Fruit fly (Drosophila melanogaster) whole organism, wandering third instar larva: ENCODE results near the gene CG5440.

Experiments used
- Abd-B ChIP-seq: fragments of >200 bp; optimal IDR thresholded peaks from 2 replicates; lab custom pipeline; 2017; ENCODE audit warnings: missing biosample characterization, missing genetic modification characterization
- CG9705 ChIP-seq: fragments of 200-800 bp; sonication (Bioruptor generic); optimal IDR thresholded peaks from 2 replicates; lab custom pipeline; 2018; ENCODE audit warnings: missing biosample characterization, mild to moderate bottlenecking, missing genetic modification characterization
- Dfd ChIP-seq: fragments of >200 bp; optimal IDR thresholded peaks from 2 replicates; lab custom pipeline; 2017; ENCODE audit warnings: missing biosample characterization, missing genetic modification characterization
- Dif ChIP-seq: fragments of 200-275, 200-300 bp; sonication (Bioruptor generic); optimal IDR thresholded peaks from 2 replicates; lab custom pipeline; 2018; ENCODE audit warnings: missing biosample characterization, missing genetic modification characterization; ENCODE audit not compliant: partially characterized antibody
- GATAd ChIP-seq: sonication (Bioruptor generic); optimal IDR thresholded peaks from 2 replicates; lab custom pipeline; 2016; ENCODE audit warnings: missing biosample characterization, missing genetic modification characterization
- HLH106 ChIP-seq: fragments of 200-800 bp; optimal IDR thresholded peaks from 3 replicates; lab custom pipeline; 2019; ENCODE audit warnings: missing biosample characterization, mild to moderate bottlenecking, missing genetic modification characterization, moderate library complexity
- Hnf4 ChIP-seq: fragments of 200-800 bp; sonication (Bioruptor generic); optimal IDR thresholded peaks from 2 replicates; lab custom pipeline; 2016; ENCODE audit warnings: missing biosample characterization, mild to moderate bottlenecking, missing genetic modification characterization
- Hr78 ChIP-seq: fragments of >200 bp; optimal IDR thresholded peaks from 2 replicates; lab custom pipeline; 2017; ENCODE audit warnings: missing biosample characterization, missing genetic modification characterization
- Hr83 ChIP-seq: fragments of 200-300 bp; sonication (Bioruptor generic); optimal IDR thresholded peaks from 2 replicates; lab custom pipeline; 2016; ENCODE audit warnings: missing biosample characterization, mild to moderate bottlenecking, missing genetic modification characterization, moderate library complexity; ENCODE audit not compliant: poor library complexity, severe bottlenecking
- Jra ChIP-seq: sonication (Bioruptor generic); optimal IDR thresholded peaks from 2 replicates; lab custom pipeline; 2016; ENCODE audit warnings: missing biosample characterization, missing genetic modification characterization
- Mio ChIP-seq: sonication (Bioruptor generic); optimal IDR thresholded peaks from 2 replicates; lab custom pipeline; 2016; ENCODE audit warnings: missing biosample characterization, missing genetic modification characterization
- Myc ChIP-seq: fragments of >200 bp; optimal IDR thresholded peaks from 2 replicates; lab custom pipeline; 2017
- OdsH ChIP-seq: fragments of 200-800 bp; sonication (Bioruptor generic); optimal IDR thresholded peaks from 2 replicates; lab custom pipeline; 2016; ENCODE audit warnings: missing biosample characterization, mild to moderate bottlenecking, missing genetic modification characterization
- Rel ChIP-seq, 2 experiments: fragments of 200-800 bp; sonication (Bioruptor generic) in 1 of 2; optimal IDR thresholded peaks; 2 replicates in 1 of 2; 3 replicates in 1 of 2; lab custom pipeline; 2016 to 2019; ENCODE audit warnings: mild to moderate bottlenecking in 2 of 2, missing biosample characterization in 2 of 2, missing genetic modification characterization in 2 of 2, moderate library complexity in 1 of 2
- Sp1 ChIP-seq: fragments of 200-800 bp; sonication (Bioruptor generic); optimal IDR thresholded peaks from 3 replicates; lab custom pipeline; 2019; ENCODE audit warnings: missing biosample characterization, mild to moderate bottlenecking, missing genetic modification characterization, moderate library complexity
- Vsx2 ChIP-seq: fragments of 200-300, 225-300 bp; sonication (Bioruptor generic); optimal IDR thresholded peaks from 2 replicates; lab custom pipeline; 2018; ENCODE audit warnings: missing biosample characterization, missing genetic modification characterization; ENCODE audit not compliant: partially characterized antibody
- br ChIP-seq: fragments of 200-800 bp; sonication (Bioruptor generic); optimal IDR thresholded peaks from 2 replicates; lab custom pipeline; 2016; ENCODE audit warnings: missing biosample characterization, missing genetic modification characterization
- brk ChIP-seq: fragments of 200-800 bp; sonication (Bioruptor generic); optimal IDR thresholded peaks from 2 replicates; lab custom pipeline; 2016; ENCODE audit warnings: missing biosample characterization, mild to moderate bottlenecking, missing genetic modification characterization
- dmrt93B ChIP-seq: fragments of 200-800 bp; sonication (Bioruptor generic); optimal IDR thresholded peaks from 2 replicates; lab custom pipeline; 2018; ENCODE audit warnings: missing biosample characterization, mild to moderate bottlenecking, missing genetic modification characterization
- ey ChIP-seq: fragments of 200-800 bp; sonication (Bioruptor generic); optimal IDR thresholded peaks from 2 replicates; lab custom pipeline; 2016; ENCODE audit warnings: missing biosample characterization, missing genetic modification characterization
- foxo ChIP-seq, 2 experiments: fragments of 200-800 bp; sonication (Bioruptor generic); optimal IDR thresholded peaks; 2 replicates in 1 of 2; 3 replicates in 1 of 2; lab custom pipeline; 2016 to 2017; ENCODE audit warnings: missing biosample characterization in 2 of 2, missing genetic modification characterization in 2 of 2
- fru ChIP-seq: fragments of 200-800 bp; sonication (Bioruptor generic); optimal IDR thresholded peaks from 3 replicates; lab custom pipeline; 2016; ENCODE audit warnings: missing biosample characterization, mild to moderate bottlenecking, missing genetic modification characterization
- h ChIP-seq: fragments of 200-800 bp; sonication (Bioruptor generic); optimal IDR thresholded peaks from 3 replicates; lab custom pipeline; 2016; ENCODE audit warnings: missing biosample characterization, mild to moderate bottlenecking, missing genetic modification characterization
- jim ChIP-seq: fragments of 175-275, 200-325 bp; sonication (Bioruptor generic); optimal IDR thresholded peaks from 2 replicates; lab custom pipeline; 2016; ENCODE audit warnings: missing biosample characterization, mild to moderate bottlenecking, missing genetic modification characterization
- lola ChIP-seq: fragments of >200 bp; optimal IDR thresholded peaks from 2 replicates; lab custom pipeline; 2017; ENCODE audit warnings: missing biosample characterization, missing genetic modification characterization
- psq ChIP-seq: fragments of 200-800 bp; sonication (Bioruptor generic); optimal IDR thresholded peaks from 3 replicates; lab custom pipeline; 2017; ENCODE audit warnings: missing biosample characterization, mild to moderate bottlenecking, missing genetic modification characterization, moderate library complexity
- rgr ChIP-seq: fragments of 200-800 bp; sonication (Bioruptor generic); optimal IDR thresholded peaks from 3 replicates; lab custom pipeline; 2016; ENCODE audit warnings: missing biosample characterization, mild to moderate bottlenecking, missing genetic modification characterization
- sage ChIP-seq: fragments of 200-800 bp; sonication (Bioruptor generic); optimal IDR thresholded peaks from 2 replicates; lab custom pipeline; 2016; ENCODE audit warnings: missing biosample characterization, mild to moderate bottlenecking, missing genetic modification characterization
- sv ChIP-seq: fragments of 200-800 bp; sonication (Bioruptor generic); optimal IDR thresholded peaks from 3 replicates; lab custom pipeline; 2016; ENCODE audit warnings: missing biosample characterization, missing genetic modification characterization
- tai ChIP-seq: sonication (Bioruptor generic); optimal IDR thresholded peaks from 2 replicates; lab custom pipeline; 2016; ENCODE audit warnings: missing biosample characterization, missing genetic modification characterization
- usp ChIP-seq: fragments of >200 bp; optimal IDR thresholded peaks from 2 replicates; lab custom pipeline; 2017; ENCODE audit warnings: missing biosample characterization, missing genetic modification characterization
- woc ChIP-seq: sonication (Bioruptor generic); optimal IDR thresholded peaks from 2 replicates; lab custom pipeline; 2016; ENCODE audit warnings: missing biosample characterization, mild to moderate bottlenecking, missing genetic modification characterization

The CG5440 gene

DNA sequence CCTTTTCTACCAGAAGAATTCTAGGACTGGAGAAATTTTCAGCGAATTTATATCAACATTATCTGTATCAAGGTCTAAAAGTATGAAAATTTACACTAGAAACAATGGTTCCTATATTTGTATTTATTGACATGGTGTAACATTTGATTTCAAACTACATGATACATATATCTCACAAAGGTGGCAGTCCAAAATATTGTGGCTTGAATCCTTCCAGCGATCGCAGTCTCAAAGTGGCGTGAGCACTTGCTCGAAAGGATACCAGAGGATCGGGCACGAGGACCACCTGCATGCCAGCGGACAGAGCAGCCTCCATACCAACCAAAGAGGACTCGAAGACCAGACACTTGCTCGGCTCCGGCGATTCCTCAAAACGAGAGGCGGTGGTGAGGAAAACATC is 20.1 kb downstream of the CG5440 start, which contains the start of gene CG5561:
CG5561 (minus strand) TSS at position 101 of the 400 bp plus-strand sequence.
- TF ChIP-seq sage (GFP tag; lab: Kevin White, UChicago) = no peak
- TF ChIP-seq rgr (GFP tag; lab: Kevin White, UChicago) = no peak
- no peak for TF ChIP-seq Abd-B (GFP tag; lab: Kevin White, UChicago)
- no peak for TF ChIP-seq CG9705 (GFP tag; lab: Kevin White, UChicago)
- TF ChIP-seq h (GFP tag; lab: Kevin White, UChicago) = no peak
- TF ChIP-seq woc (GFP tag; lab: Kevin White, UChicago) = no peak
- no peak for TF ChIP-seq Myc (lab: Kevin White, UChicago)
- TF ChIP-seq Vsx2 (GFP tag; lab: Kevin White, UChicago) = no peak
- no peak for TF ChIP-seq Rel (GFP tag; optimal IDR thresholded peaks at IDR 0.05; lab: Kevin White, UChicago)
- TF ChIP-seq Rel (tag; optimal IDR thresholded peaks at IDR 0.05; lab: Kevin White, UChicago) = no peak
- TF ChIP-seq brk (GFP tag; lab: Kevin White, UChicago) = no peak
- no peak for TF ChIP-seq Mio (GFP tag; lab: Kevin White, UChicago)
- no peak for TF ChIP-seq foxo (GFP tag; optimal IDR thresholded peaks at IDR 0.05; lab: Kevin White, UChicago)
- no peak for TF ChIP-seq Sp1 (GFP tag; lab: Kevin White, UChicago)
- TF ChIP-seq, all 38 proteins: peak for 0

DNA sequence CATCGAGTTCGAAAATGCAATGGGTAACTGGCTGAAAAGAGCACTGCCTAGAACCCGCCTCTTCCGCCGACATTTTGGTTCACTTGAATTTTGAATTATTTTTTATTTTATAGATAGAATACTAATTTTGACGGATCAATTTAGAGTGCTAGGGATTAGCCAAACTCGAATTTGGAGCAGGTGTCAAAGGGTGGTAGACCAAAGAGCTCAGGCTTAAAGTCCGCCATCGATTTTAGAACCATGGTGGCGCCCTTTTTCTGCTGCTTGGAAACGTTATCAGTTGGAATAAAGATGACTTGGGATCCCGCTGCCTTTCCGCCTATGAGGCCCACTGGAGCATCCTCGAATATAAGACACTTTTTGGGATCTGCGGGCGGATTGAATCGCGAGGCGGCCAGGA is 20.9 kb downstream of the CG5440 start, which contains the start of gene CG31924:
CG31924 (minus strand) TSS at position 101 of the 400 bp plus-strand sequence.
- TF ChIP-seq GATAd (GFP tag; lab: Kevin White, UChicago) (no peak), woc (GFP tag; lab: Kevin White, UChicago) (no peak), lola (GFP tag; lab: Kevin White, UChicago) (no peak), Dfd (no peak)

DNA sequence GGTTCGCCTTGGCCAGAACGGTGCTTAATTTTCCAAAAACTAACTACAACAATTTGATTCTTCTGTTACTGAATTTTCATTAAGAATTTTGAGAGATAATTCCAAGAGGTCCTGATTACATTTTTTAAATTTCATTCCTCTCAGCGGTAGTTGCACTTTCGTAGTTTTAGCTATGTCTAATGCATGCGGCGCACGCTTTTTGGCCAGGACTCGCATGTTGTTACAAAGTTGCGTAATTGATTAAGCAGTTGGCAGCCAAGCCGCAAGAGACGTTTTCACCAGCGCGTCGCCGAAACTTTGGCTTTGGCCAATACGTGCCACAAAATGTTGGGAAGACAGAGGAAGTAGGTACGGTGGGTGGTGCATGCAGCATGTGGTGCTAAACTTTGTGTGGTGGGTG is 21.9 kb downstream of the CG5440 start, which contains the start of gene CG5565:
CG5565 (minus strand) TSS at position 101 of the 400 bp plus-strand sequence.
- no peak for TF ChIP-seq tai (GFP tag; lab: Kevin White, UChicago)
- TF ChIP-seq br (GFP tag; lab: Kevin White, UChicago) = no peak
- TF ChIP-seq Hr78 (GFP tag; lab: Kevin White, UChicago) = no peak
- TF ChIP-seq GATAd (GFP tag; lab: Kevin White, UChicago) = no peak
- TF ChIP-seq psq (GFP tag; lab: Kevin White, UChicago) = no peak
- no peak for TF ChIP-seq Myc (lab: Kevin White, UChicago)
- TF ChIP-seq Jra = no peak
- no peak for TF ChIP-seq sv (GFP tag; lab: Kevin White, UChicago)
- no peak for TF ChIP-seq usp (GFP tag; lab: Kevin White, UChicago)
- TF ChIP-seq OdsH (GFP tag; lab: Kevin White, UChicago) = no peak

DNA sequence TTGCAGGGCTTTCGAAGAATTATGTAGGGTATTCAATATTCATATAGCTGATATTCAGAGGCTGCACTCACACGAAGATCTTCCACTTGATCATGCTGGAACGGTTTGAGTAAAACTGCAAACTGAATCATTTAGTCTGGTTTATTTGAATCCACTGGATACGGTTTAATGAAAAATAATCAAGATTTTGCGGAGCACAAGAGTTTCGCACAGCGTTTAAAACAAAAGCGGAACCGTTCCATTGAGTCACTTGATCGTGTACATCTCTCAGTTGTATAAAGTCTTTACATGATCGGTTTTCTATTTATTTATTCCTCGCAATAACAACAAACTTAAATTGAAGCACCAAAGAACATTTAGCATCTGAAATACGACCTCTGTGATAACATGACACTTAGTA is 25.8 kb downstream of the CG5440 start, which contains the start of gene CG31659:
CG31659 (minus strand) TSS at position 101 of the 400 bp plus-strand sequence.
- TF ChIP-seq dmrt93B = no peak
- no peak for TF ChIP-seq tai (GFP tag; lab: Kevin White, UChicago)
- TF ChIP-seq br (GFP tag; lab: Kevin White, UChicago) = no peak
- TF ChIP-seq sage (GFP tag; lab: Kevin White, UChicago) = no peak
- TF ChIP-seq Dfd = no peak
- no peak for TF ChIP-seq Abd-B (GFP tag; lab: Kevin White, UChicago)
- no peak for TF ChIP-seq Hr78 (GFP tag; lab: Kevin White, UChicago)
- TF ChIP-seq Jra = no peak
- TF ChIP-seq fru = no peak

DNA sequence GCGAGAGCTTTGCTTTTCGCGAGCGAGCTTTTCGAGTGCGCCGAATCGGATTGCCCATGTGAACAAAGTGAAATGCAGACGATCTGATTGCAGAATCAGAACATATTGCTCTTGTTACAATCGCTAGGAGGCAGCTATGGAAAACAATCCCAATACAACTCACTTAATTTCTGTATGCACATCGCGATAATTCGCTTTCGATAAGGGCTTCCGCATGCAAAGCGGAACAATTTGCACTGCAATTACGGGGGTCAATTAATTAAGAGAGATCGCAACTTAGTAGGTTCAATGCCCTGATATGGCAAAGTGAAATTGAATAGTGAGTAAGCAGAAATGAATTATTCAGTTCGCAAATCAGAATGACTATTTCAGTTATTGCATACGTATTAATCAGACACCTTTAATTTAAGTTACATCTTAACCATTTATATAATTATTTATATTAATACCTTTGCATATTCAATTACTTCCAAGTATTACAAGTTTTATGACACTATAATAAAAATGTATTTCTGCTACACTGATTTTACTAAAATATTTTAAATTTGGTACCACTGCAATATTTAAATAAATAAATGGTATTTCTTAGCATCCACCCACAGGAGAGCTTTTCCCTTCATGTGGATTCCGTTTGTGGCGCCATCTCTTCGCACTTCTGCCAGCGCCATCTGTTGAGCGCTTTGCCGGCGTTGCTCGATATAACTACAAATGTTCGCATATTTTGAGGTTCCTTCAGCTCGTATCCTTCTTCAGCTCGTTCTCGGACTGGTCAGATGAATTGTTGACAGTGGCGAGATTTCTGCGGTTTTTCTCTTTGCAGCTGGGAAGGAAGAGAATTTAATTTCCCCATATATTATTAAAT is 28.1 kb downstream of the CG5440 start, which contains the start of gene NLaz:
NLaz (minus strand) TSS at position 51 of the 862 bp plus-strand sequence.
- TF ChIP-seq HLH106 (tag; lab: Kevin White, UChicago) (peak; percentile 6), Vsx2 (GFP tag; lab: Kevin White, UChicago) (no peak), Mio (GFP tag; lab: Kevin White, UChicago) (no peak), rgr (GFP tag; lab: Kevin White, UChicago) (peak; percentile 67), h (GFP tag; lab: Kevin White, UChicago) (peak; percentile 34), jim (GFP tag; lab: Kevin White, UChicago) (peak; percentile 6), sv (GFP tag; lab: Kevin White, UChicago) (peak; percentile 11), ey (peak; percentile 25), OdsH (GFP tag; lab: Kevin White, UChicago) (peak; percentile 32), usp (GFP tag; lab: Kevin White, UChicago) (no peak), Rel (GFP tag; optimal IDR thresholded peaks at IDR 0.05; lab: Kevin White, UChicago) (no peak), Rel (tag; optimal IDR thresholded peaks at IDR 0.05; lab: Kevin White, UChicago) (no peak), CG9705 (GFP tag; lab: Kevin White, UChicago) (no peak), Myc (lab: Kevin White, UChicago) (no peak), foxo (GFP tag; optimal IDR thresholded peaks at IDR 0.05; lab: Kevin White, UChicago) (peak in 1 of 2 experiments; percentile 66), Hnf4 (GFP tag; lab: Kevin White, UChicago) (peak; percentile 0), Hr83 (GFP tag; lab: Kevin White, UChicago) (peak; percentile 84), Dif (GFP tag; lab: Kevin White, UChicago) (no peak), Dfd (no peak)
